Worm (Caenorhabditis elegans): ENCODE results near the gene Y32H12A.8.

DNA sequence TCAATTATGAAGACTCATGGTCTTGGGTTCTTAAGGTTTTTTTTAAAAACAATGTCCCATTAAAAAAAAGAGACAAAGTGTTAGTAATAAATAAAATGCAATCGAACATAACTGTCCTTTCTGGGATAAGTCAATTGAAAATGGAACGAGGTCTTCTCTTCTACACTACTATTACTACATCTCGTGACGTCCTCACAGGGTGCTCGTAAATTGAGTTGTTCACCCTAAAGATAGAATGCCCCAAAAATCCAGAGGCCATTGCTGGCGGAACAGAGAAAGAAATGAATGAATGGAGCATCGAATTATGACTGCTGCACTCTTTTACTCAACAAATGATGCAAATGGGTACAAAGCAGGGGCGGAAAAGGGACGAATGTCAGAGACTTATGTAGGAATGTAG, 3.4 kb downstream of the Y32H12A.8 start:
- TF ChIP-seq dve-1 (tag; optimal IDR thresholded peaks at IDR 0.05; ENCODE audit: insufficient read depth) (no peak), aha-1 (tag) (no peak), unc-62 (GFP tag; optimal IDR thresholded peaks at IDR 0.05 in 1 of 2) (no peak), unc-62 (tag; optimal IDR thresholded peaks at IDR 0.05) (no peak), duxl-1 (tag; optimal IDR thresholded peaks at IDR 0.05; ENCODE audit: poor library complexity) (no peak)

All from whole organism, L4 larva.